Worm (Caenorhabditis elegans): ENCODE results near the gene lec-4.

Gene lec-4

ce11 chrIII:3773173-3773572 lies at the start of gene lec-4:
Gene lec-4, minus strand, starts transcription at chrIII:3773326.
- no peak for TF ChIP-seq W03F9.2 (tag; optimal IDR thresholded peaks at IDR 0.05)

ce11 chrIII:3821969-3822453 lies 48.9 kb upstream of the lec-4 start, which contains the start of gene amx-1:
Gene amx-1, plus strand, starts transcription at chrIII:3822403.
- TF ChIP-seq dao-5 (tag; optimal IDR thresholded peaks at IDR 0.05) (no peak), W03F9.2 (tag; optimal IDR thresholded peaks at IDR 0.05) (no peak), him-1 (tag; optimal IDR thresholded peaks at IDR 0.05) (no peak)

ce11 chrIII:3820134-3820533 lies 47.0 kb upstream of the lec-4 start:
- TF ChIP-seq him-1 (tag; optimal IDR thresholded peaks at IDR 0.05) (no peak), W03F9.2 (tag; optimal IDR thresholded peaks at IDR 0.05) (peak; percentile 51), dao-5 (tag; optimal IDR thresholded peaks at IDR 0.05) (no peak)

- no peak for TF ChIP-seq W03F9.2 (tag; optimal IDR thresholded peaks at IDR 0.05)
- no peak for TF ChIP-seq him-1 (tag; optimal IDR thresholded peaks at IDR 0.05)
- no peak for TF ChIP-seq dao-5 (tag; optimal IDR thresholded peaks at IDR 0.05)
Observed at ce11 chrIII:3819579-3819978, 46.5 kb upstream of the lec-4 start, which contains the start of gene dpy-27. Gene dpy-27, minus strand, starts transcription at chrIII:3819679.

ce11 chrIII:3814421-3814820 lies 41.3 kb upstream of the lec-4 start:
- no peak for TF ChIP-seq him-1 (tag; optimal IDR thresholded peaks at IDR 0.05)
- TF ChIP-seq W03F9.2 (tag; optimal IDR thresholded peaks at IDR 0.05) = no peak
- TF ChIP-seq dao-5 (tag; optimal IDR thresholded peaks at IDR 0.05) = no peak

ce11 chrIII:3812369-3812993 lies 39.4 kb upstream of the lec-4 start:
- TF ChIP-seq W03F9.2 (tag; optimal IDR thresholded peaks at IDR 0.05) = no peak
- no peak for TF ChIP-seq him-1 (tag; optimal IDR thresholded peaks at IDR 0.05)
- TF ChIP-seq dao-5 (tag; optimal IDR thresholded peaks at IDR 0.05) = no peak

ce11 chrIII:3811375-3811924 lies 38.3 kb upstream of the lec-4 start:
- TF ChIP-seq dao-5 (tag; optimal IDR thresholded peaks at IDR 0.05) = no peak
- no peak for TF ChIP-seq W03F9.2 (tag; optimal IDR thresholded peaks at IDR 0.05)
- no peak for TF ChIP-seq him-1 (tag; optimal IDR thresholded peaks at IDR 0.05)

- TF ChIP-seq W03F9.2 (tag; optimal IDR thresholded peaks at IDR 0.05) = no peak
- no peak for TF ChIP-seq dao-5 (tag; optimal IDR thresholded peaks at IDR 0.05)
- TF ChIP-seq him-1 (tag; optimal IDR thresholded peaks at IDR 0.05) = no peak
Observed at ce11 chrIII:3809008-3809407, 35.9 kb upstream of the lec-4 start, which contains the start of gene toh-1. Gene toh-1, minus strand, starts transcription at chrIII:3809030.

ce11 chrIII:3807590-3807989 lies 34.5 kb upstream of the lec-4 start:
- TF ChIP-seq W03F9.2 (tag; optimal IDR thresholded peaks at IDR 0.05) (no peak), him-1 (tag; optimal IDR thresholded peaks at IDR 0.05) (no peak), dao-5 (tag; optimal IDR thresholded peaks at IDR 0.05) (no peak)

- TF ChIP-seq W03F9.2 (tag; optimal IDR thresholded peaks at IDR 0.05) (no peak), him-1 (tag; optimal IDR thresholded peaks at IDR 0.05) (no peak), dao-5 (tag; optimal IDR thresholded peaks at IDR 0.05) (no peak)
Observed at ce11 chrIII:3806883-3807282, 33.8 kb upstream of the lec-4 start.

- TF ChIP-seq W03F9.2 (tag; optimal IDR thresholded peaks at IDR 0.05) (no peak), dao-5 (tag; optimal IDR thresholded peaks at IDR 0.05) (no peak), him-1 (tag; optimal IDR thresholded peaks at IDR 0.05) (no peak)
Observed at ce11 chrIII:3804422-3804821, 31.3 kb upstream of the lec-4 start, which contains the start of gene xbx-5. Gene xbx-5, minus strand, starts transcription at chrIII:3804477.

ce11 chrIII:3803113-3803512 lies 30.0 kb upstream of the lec-4 start:
- no peak for TF ChIP-seq dao-5 (tag; optimal IDR thresholded peaks at IDR 0.05)
- no peak for TF ChIP-seq him-1 (tag; optimal IDR thresholded peaks at IDR 0.05)
- no peak for TF ChIP-seq W03F9.2 (tag; optimal IDR thresholded peaks at IDR 0.05)

- TF ChIP-seq dao-5 (tag; optimal IDR thresholded peaks at IDR 0.05) (no peak), W03F9.2 (tag; optimal IDR thresholded peaks at IDR 0.05) (peak; percentile 80), him-1 (tag; optimal IDR thresholded peaks at IDR 0.05) (peak; percentile 94)
Observed at ce11 chrIII:3801379-3801894, 28.3 kb upstream of the lec-4 start.

ce11 chrIII:3800934-3801252 lies 27.8 kb upstream of the lec-4 start:
- TF ChIP-seq him-1 (tag; optimal IDR thresholded peaks at IDR 0.05) = no peak
- TF ChIP-seq W03F9.2 (tag; optimal IDR thresholded peaks at IDR 0.05) = no peak
- TF ChIP-seq dao-5 (tag; optimal IDR thresholded peaks at IDR 0.05) = no peak

Measured in whole organism, L4/young adult.